Worm (Caenorhabditis elegans) whole organism, dauer: ENCODE results near the gene E02H1.5.

Source experiments
- unc-62 ChIP-seq: sonication (generic microtip); optimal IDR thresholded peaks from 2 replicates; lab custom pipeline; 2017; ENCODE audit warnings: missing biosample characterization, missing genetic modification reagents, missing genetic modification characterization

E02H1.5 gene

ce11 chrII:9589667-9590066, 5.4 kb upstream of the E02H1.5 start, which contains the start of gene eral-1:
TSS of gene eral-1 (minus strand) at chrII:9589767.
- TF ChIP-seq unc-62 (GFP tag; lab: Kevin White, UChicago): no peak

ce11 chrII:9591071-9591470, 4.0 kb upstream of the E02H1.5 start, which contains the start of the genes E02H1.1 and tag-124:
TSS of gene E02H1.1 (minus strand) at chrII:9591164.
TSS of gene tag-124 (plus strand) at chrII:9591292.
- no peak for TF ChIP-seq unc-62 (GFP tag; lab: Kevin White, UChicago)

ce11 chrII:9592737-9593136, 2.3 kb upstream of the E02H1.5 start, which contains the start of gene parp-2:
TSS of gene parp-2 (plus strand) at chrII:9593037.
- no peak for TF ChIP-seq unc-62 (GFP tag; lab: Kevin White, UChicago)

DNA sequence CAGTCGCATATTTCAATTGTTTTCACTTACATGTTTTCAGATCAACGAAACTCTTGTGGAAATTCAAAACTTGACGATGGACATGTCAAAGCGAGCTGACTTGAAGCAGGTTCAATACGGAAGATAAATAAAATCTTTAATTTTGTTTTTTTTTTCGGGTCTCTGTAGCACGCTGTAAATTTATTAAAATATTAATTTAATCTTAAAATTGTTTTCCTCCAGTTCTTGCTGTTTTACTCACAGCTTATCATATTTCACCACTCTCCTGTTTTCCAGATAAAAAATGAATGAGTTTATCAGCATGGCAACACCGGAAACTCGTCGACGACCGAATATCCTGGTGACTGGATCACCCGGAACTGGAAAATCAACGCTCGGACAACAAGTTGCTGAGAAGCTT, 1.4 kb downstream of the E02H1.5 start, which contains the start of gene E02H1.6:
TSS of gene E02H1.6 (plus strand) at position 301 of the 400 bp plus-strand sequence.
- TF ChIP-seq unc-62 (GFP tag; lab: Kevin White, UChicago): no peak

DNA sequence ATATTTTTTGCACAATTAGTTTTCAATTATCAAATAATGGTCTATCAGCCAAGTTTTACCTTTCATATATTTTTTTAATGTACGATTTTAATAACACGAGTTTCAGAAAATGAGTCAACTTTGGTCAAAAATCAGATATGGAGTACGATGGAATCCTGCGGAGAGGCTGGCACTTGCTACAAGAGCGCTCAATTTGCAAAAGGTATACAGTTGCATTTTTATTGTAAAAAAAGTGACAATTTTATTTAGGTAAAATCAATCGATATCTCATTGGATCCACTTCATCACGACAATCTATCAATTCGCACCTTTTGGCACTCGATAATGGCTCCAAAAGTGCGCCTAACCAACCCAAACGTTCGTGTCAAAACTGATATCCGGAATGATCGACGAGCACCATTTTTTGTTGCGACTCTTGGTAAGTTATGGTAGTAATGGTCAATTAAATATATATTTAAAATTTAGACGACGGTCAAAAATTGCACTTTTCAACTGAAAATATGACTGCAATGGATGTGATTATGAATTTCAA, 2.6 kb downstream of the E02H1.5 start, which contains the start of gene mrpl-53:
TSS of gene mrpl-53 (plus strand) at position 107 of the 532 bp plus-strand sequence.
- TF ChIP-seq unc-62 (GFP tag; lab: Kevin White, UChicago): no peak

DNA sequence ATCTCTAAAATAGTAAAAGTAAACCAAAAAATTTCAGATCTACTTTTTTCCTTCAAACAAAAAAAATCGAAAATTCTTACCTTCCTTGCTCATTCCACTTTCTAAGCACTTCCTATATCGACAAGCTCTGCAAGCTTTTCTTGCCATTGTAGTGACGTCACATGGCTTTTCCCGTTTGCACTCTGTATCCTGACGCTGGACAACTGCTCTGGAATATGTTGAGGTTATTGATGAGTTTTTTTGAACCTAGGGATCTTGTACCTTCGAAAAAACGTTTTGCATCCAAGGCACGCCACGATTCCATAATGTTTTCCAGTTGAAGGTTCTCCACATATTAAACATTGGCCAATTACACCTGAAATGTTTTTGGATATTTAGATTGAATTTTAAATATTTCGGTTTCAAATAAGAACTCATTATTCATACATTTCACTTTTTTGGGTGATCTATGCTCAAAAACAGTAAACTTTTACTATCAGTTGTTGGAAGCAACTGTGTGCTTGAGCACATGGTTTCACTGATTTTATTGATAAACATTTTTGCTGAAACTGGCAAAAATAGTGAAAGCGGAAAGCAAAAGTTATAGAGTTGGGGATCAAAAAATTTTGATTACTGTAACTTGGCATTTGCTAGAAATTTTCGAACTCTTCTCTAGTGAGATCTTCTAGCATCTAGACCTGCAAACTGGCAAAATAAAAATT, 5.1 kb downstream of the E02H1.5 start:
- TF ChIP-seq unc-62 (GFP tag; lab: Kevin White, UChicago): no peak

DNA sequence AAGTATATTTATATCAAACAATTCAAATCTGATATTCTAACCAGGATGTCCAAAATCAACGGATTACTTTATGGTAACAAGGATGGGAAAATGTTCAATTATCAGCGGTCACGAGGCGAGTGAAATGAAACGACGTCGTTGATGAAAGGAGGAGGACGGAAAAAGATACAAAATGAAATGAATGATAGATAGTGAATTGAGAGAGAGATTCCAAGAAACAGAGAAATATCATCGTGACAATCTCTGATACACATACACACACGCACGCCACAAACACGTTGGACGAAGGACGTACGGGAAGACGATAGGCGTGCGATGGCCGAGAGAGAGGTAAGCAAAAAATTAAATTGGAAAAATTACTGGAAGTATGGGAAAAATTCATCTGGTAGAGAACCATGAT, 6.0 kb downstream of the E02H1.5 start:
- no peak for TF ChIP-seq unc-62 (GFP tag; lab: Kevin White, UChicago)

DNA sequence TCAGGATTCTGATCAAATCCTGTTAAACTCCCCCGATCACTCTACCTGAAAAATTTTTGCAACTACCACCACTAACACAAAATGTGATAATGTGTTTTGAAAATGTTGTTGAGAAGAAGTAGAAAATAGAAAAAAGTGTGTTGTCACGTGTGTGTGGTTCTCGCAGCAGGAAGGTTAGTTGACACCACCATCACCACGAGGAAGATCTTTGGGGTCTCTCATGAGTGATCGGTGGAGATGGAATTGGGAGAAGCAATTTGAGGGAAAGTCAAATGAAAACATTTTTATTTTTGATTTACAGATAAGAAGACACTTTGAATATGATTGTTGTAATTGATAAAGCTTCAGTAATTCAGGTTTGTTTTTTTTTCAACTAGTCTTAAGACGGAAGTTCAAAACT, 6.7 kb downstream of the E02H1.5 start:
- TF ChIP-seq unc-62 (GFP tag; lab: Kevin White, UChicago): no peak

- no peak for TF ChIP-seq unc-62 (GFP tag; lab: Kevin White, UChicago)
Observed at ce11 chrII:9602566-9602965, 7.5 kb downstream of the E02H1.5 start.

DNA sequence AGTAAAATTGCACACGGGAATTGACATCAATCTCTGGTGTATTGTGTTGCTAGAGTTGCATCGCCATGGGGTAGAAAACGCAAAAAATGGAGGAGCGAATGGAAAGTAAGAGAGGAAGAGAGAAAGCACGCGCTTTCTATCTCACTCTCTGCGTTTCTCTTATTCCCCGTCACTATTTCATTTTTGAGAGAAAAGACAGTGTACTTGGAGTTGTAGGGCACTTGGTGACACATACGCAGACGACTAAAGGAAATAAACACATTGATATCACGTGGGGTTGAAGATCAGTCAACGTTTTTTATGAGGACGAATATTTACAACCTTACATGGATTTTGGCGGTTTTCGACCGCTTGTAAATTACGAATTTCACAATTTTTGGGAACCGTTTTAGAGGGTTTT, 8.4 kb downstream of the E02H1.5 start:
- no peak for TF ChIP-seq unc-62 (GFP tag; lab: Kevin White, UChicago)

- TF ChIP-seq unc-62 (GFP tag; lab: Kevin White, UChicago): no peak
Observed at ce11 chrII:9604063-9604462, 9.0 kb downstream of the E02H1.5 start.

DNA sequence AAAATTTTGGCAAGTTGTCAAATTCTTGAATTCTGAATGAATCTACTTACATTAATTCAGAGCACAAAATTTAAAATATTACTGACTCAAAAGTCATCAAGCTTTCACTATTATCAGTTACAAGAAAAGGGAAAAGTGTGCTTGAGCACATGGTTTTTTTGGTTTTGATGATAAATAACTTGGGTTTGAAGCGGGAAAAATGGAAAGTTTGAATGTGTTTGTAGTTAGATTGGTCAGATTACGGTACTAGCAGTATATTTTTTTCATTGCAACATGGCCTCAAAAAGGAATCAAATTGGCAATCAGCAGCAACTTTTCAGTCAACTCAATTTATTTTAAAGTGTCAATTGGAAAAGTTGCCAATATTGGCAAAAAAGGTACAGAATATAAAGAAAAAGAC, 9.7 kb downstream of the E02H1.5 start:
- no peak for TF ChIP-seq unc-62 (GFP tag; lab: Kevin White, UChicago)

DNA sequence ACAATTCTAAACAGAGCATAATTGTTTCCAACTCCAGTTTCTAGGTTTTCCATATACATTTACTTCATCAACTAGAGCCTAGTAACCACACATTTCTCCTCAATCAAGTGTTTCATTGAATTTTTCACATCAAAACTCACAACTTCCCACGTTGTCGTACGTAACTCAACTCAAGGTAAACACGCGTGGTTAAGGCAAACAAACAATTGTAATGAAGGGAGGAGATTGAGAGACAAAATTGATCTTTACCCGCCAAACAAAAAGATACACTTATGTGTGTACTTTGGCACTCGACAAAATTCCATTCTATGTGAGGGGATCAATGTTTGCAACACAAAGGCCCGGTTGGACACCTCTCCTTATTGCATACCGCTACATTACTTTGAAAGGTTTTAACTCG, 10.3 kb downstream of the E02H1.5 start, which contains the start of gene nhr-19:
TSS of gene nhr-19 (minus strand) at position 191 of the 400 bp plus-strand sequence.
- no peak for TF ChIP-seq unc-62 (GFP tag; lab: Kevin White, UChicago)

DNA sequence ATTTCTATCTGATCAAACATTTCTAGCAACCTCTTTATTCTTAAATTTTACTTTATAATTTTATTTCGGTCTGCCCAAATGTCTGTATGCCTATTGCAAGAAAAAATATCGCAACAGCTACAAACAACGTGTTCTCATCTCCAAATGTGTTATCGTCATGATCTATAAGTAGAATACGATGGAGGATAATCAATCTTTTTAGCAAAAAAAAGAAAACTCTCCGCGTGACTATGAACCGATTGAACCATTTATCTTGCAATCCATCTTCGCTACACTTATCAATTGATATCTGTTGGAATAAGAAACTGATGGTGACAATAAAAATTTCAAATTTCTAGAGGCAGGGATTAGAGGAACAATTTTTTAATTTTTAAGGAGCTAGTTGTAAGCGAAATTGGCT, 10.9 kb downstream of the E02H1.5 start:
- no peak for TF ChIP-seq unc-62 (GFP tag; lab: Kevin White, UChicago)

- TF ChIP-seq unc-62 (GFP tag; lab: Kevin White, UChicago): no peak
Observed at ce11 chrII:9606485-9607036, 11.5 kb downstream of the E02H1.5 start.

DNA sequence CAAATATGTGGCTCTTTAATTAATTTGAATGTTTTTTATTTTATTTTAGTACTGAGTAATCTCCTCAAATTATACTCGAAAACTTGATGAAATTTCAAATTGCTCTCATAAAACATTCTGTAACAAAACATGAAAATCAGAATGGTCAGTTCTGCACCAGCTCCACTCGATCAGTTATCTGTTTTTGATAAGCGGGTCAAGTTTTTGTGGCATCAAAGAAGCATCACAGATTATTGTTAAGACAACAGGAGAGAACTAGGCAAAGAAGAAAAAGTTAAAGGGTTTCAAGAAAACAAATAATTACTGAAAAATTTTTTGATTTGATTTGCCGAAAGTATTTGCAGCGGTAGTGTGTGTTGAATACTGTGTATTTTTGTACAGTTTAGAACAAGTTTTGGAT, 12.1 kb downstream of the E02H1.5 start:
- no peak for TF ChIP-seq unc-62 (GFP tag; lab: Kevin White, UChicago)
